Fruit fly (Drosophila melanogaster): Measurements from ENCODE around the gene sr.

DNA sequence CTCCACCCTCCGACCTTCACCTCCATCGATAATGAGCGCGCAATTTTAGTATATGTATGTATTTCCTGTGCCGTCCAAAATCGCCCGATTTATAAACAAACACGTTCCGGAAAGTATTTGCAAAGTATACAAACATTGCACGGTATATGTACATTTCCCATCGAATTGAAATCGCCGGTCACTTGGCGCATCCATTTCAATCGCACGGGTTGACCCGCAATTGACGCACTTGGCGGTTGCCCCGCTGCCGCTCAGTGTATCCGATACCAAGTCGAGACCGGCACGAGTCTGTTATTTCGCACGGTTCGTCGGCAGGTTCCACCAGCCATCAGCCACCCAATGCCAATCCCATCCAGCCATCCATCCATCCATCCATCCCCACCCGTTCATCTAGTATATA lies 40.0 kb upstream of the sr start:
- TF ChIP-seq CG11294 (GFP tag; IDR thresholded peaks at IDR 0.05) (no peak), CG6163 (GFP tag; IDR thresholded peaks at IDR 0.05) (no peak), CG8632 (GFP tag; optimal IDR thresholded peaks at IDR 0.05) (no peak), salr (GFP tag; optimal IDR thresholded peaks at IDR 0.05) (no peak), CG7368 (GFP tag; optimal IDR thresholded peaks at IDR 0.05) (no peak), CG15336 (GFP tag; IDR thresholded peaks at IDR 0.05) (no peak), Eip75B (GFP tag; optimal IDR thresholded peaks at IDR 0.05) (no peak), CG3032 (tag; optimal IDR thresholded peaks at IDR 0.05) (no peak), Hr4 (GFP tag; optimal IDR thresholded peaks at IDR 0.05) (no peak), pdm3 (GFP tag; optimal IDR thresholded peaks at IDR 0.05) (no peak), CG4318 (GFP tag; optimal IDR thresholded peaks at IDR 0.05) (no peak), Sox14 (GFP tag; optimal IDR thresholded peaks at IDR 0.05) (no peak)

Data from whole organism, prepupa.